Fruit fly (Drosophila melanogaster) ovary, adult (tissue): ENCODE measurements around the gene elav.

Experiments used
- CG17801 ChIP-seq: fragments of 200-800 bp; optimal IDR thresholded peaks from 2 replicates; lab custom pipeline; 2019; ENCODE audit warnings: missing biosample characterization, mild to moderate bottlenecking, missing genetic modification characterization, moderate library complexity; ENCODE audit not compliant: partially characterized antibody

Gene elav

dm6 chrX:523179-523851 is at the start of gene elav:
Gene elav, minus strand, starts transcription at chrX:523226.
- peak; percentile 99 for TF ChIP-seq CG17801

- no peak for TF ChIP-seq CG17801
Measured at dm6 chrX:546372-547006, 23.5 kb upstream of the elav start.

- TF ChIP-seq CG17801 = no peak
Measured at dm6 chrX:542069-542468, 19.0 kb upstream of the elav start.

DNA sequence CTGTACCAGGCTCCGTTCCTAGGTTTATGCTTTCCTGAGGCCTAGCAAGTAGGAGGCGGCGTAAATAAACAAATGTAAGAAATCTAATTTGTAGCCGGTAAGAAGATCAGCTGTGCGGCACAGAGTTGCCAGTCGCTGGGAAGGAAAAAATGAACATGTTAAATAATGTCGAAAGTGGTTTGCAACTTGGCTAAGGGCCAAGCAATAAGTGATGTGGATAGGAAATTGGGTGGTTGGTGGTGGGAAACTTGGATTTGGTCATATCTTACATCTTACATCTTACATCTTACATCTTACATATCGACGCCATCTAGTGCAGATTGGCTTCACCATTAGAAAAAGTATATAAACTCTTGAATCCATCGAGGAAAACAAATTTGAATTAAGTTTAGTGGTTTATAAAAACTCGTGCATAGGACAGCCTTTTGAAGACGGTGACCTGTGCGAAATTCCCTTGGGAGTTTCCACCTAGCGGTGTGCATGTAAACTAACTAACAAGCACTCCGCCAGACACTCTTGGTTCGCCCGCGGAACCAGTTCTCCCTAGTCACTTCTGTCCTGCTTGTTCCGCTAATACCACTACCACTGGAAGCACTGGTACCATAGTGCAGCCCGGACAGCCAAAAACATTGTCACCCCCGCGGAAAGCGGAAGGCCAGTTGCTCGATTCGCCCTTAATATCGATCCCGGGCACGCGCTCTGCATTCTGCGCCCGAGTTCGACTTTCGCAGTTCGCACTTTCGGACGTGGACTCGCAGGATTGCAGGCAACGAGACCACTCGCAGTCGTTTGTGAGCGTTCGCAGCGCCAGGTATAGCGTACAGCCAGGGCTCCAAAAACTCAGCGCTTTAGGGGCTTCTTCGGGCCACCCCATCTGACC is 6.9 kb upstream of the elav start, which contains the start of the genes CG4293 and Appl:
TSS of gene CG4293 (minus strand) at position 568 of the 880 bp plus-strand sequence.
TSS of gene Appl (plus strand) at position 778 of the 880 bp plus-strand sequence.
- TF ChIP-seq CG17801 = no peak

- no peak for TF ChIP-seq CG17801
Measured at dm6 chrX:526479-527071, 3.5 kb upstream of the elav start.

DNA sequence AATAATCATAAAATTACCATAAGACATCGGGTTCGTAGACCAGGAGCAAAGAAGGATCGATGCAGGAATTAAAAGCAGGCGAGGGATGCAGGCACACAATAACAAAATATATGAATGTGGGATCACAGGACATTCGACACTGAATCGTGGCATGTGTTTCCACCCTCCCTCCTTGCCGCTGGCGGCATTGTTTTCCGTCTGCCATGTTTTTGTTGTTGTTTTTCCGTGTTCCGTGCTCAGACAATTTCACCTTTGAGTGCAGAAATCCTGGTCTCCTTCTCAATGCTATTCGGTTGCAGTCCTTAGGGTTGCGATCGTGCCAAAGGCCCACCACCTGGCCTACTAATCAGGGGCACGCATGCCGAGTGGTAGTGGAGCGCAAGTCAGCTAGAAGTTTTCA is 2.6 kb upstream of the elav start:
- TF ChIP-seq CG17801 = no peak

DNA sequence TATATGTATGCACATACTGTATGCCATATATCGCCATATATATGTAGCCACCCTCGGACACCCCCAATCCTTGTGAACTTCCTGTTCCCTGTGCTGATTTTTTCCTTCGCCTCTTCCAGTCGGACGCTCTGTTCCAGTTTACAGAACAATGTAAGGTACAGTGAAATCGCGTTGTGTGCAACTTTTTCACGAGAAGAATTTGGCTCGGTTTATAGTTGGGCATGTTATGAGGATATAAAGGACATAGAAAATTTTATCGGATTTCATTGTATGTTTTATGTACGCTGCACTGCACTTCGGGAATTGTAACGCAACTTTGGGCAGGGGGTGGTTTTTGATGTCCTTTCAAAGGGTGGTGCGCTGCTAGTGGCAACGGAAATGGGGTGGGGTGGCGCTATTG is 1.3 kb upstream of the elav start:
- no peak for TF ChIP-seq CG17801

DNA sequence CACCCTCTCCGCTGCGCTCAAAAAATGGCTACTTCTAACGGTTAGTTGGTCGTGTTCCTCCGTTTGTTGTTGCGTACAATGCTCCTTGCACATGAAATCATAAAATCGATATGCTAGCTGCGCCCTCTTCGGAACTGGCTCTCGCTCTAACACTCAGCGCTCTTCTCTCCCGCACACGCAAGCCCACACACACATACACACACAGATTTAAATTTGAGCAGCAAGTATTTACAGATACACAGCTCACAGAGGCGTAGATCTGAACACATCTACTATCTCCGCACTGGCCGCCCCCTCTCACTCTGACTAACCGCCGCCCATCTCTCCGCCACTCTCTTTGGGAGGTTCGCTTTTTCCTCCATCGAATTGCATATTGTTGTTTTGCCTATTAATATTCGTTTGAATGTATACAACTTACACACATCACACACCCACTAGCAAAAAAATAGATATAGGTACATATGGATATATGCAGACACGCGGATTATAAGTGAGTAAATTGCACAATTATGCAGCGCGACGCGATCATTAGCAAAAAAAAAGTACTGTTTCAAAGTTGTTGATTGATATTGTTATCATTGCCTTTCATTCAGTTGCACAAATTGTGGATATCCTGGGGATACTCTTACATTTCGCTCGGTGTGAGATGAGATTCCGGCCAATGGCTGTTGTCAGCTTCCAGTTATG is 526 bp downstream of the elav start:
- peak; percentile 81 for TF ChIP-seq CG17801

- TF ChIP-seq CG17801 = no peak
Measured at dm6 chrX:521683-522082, 1.3 kb downstream of the elav start.

dm6 chrX:520215-520861 is 2.7 kb downstream of the elav start:
- TF ChIP-seq CG17801 = no peak

dm6 chrX:518858-519257 is 4.2 kb downstream of the elav start:
- no peak for TF ChIP-seq CG17801

- TF ChIP-seq CG17801 = no peak
Measured at dm6 chrX:515676-516075, 7.3 kb downstream of the elav start.

DNA sequence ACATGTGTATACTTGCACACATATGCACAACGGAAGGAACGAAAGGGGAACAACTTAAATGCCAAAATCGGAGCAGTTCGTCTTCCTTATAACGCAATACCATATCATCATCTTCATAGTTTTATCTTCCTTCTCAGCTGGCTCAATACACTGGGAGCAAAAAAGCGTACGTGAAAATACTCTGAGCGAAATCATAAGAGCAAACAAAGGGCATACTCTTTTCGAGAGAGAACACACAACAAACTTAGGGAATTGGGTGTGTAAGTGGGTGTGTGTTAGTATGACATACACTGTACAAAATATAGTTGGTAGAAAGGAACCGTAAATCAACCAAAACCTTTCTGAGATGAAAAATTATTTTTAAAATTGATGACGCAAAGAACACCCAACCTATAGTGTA is 10.5 kb downstream of the elav start:
- TF ChIP-seq CG17801 = no peak

- peak; percentile 61 for TF ChIP-seq CG17801
Measured at dm6 chrX:510528-510927, 12.5 kb downstream of the elav start.

DNA sequence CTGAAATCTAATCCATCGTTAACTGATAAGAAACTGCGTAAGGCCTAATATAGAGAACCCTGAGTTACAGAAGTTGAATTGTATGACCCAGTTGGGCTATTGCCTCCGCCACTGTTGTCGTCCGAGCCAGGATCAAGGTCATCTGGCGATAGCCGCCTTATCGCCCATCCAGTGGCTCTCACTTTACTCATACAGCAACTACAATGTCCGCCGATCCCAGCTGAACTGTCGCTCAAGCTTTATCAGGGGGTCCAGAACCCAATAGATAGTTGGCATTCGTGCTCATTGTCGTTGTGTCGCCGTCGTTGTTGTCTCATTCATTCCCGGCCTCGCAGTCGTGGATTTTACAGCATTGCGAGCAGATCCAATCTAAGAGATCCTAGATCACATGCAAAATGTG is 13.9 kb downstream of the elav start, which contains the start of gene arg:
TSS of gene arg (plus strand) at position 319 of the 400 bp plus-strand sequence.
- TF ChIP-seq CG17801 = no peak

dm6 chrX:499589-500041 is 23.4 kb downstream of the elav start:
- peak; percentile 80 for TF ChIP-seq CG17801
